Worm (Caenorhabditis elegans): Measurements from ENCODE around the gene C14C10.5.

ce11 chrV:12607113-12607512, 7.1 kb downstream of the C14C10.5 start, which contains the start of gene erg-28:
- TF ChIP-seq F13H6.1 (tag; optimal IDR thresholded peaks at IDR 0.05), result no peak
- TF ChIP-seq ceh-48 (tag; optimal IDR thresholded peaks at IDR 0.05), result no peak
- TF ChIP-seq fkh-10 (GFP tag; optimal IDR thresholded peaks at IDR 0.05), result no peak
- TF ChIP-seq ama-1 (optimal IDR thresholded peaks at IDR 0.05), result no peak

Measured in whole organism, late embryonic.